Worm (Caenorhabditis elegans) whole organism, L3 larva: ENCODE data around the gene pfs-2.

ENCODE experiments used
- R02D3.7 ChIP-seq: fragments of 150-350 bp; optimal IDR thresholded peaks from 2 replicates; lab custom pipeline; 2014; ENCODE audit warnings: missing biosample characterization, missing genetic modification characterization
- ZK546.5 ChIP-seq: sonication (generic microtip); optimal IDR thresholded peaks from 2 replicates; lab custom pipeline; 2017; ENCODE audit warnings: missing biosample characterization, missing genetic modification characterization
- aly-2 ChIP-seq: fragments of 150-350 bp; optimal IDR thresholded peaks from 2 replicates; lab custom pipeline; 2014; ENCODE audit warnings: missing biosample characterization, missing genetic modification characterization
- ama-1 ChIP-seq: fragments of 150-350 bp; optimal IDR thresholded peaks from 2 replicates; lab custom pipeline; 2018
- ceh-16 ChIP-seq: sonication (generic microtip); optimal IDR thresholded peaks from 2 replicates; lab custom pipeline; 2017; ENCODE audit warnings: missing biosample characterization, missing genetic modification characterization
- ceh-28 ChIP-seq: fragments of 150-350 bp; optimal IDR thresholded peaks from 2 replicates; lab custom pipeline; 2014; ENCODE audit warnings: missing biosample characterization, missing genetic modification reagents, missing genetic modification characterization
- ceh-82 ChIP-seq: fragments of 150-350 bp; optimal IDR thresholded peaks from 2 replicates; lab custom pipeline; 2014; ENCODE audit warnings: missing biosample characterization, missing genetic modification characterization
- daf-12 ChIP-seq: fragments of 150-350 bp; optimal IDR thresholded peaks from 2 replicates; lab custom pipeline; 2014; ENCODE audit warnings: missing biosample characterization, missing genetic modification reagents, missing genetic modification characterization
- elt-1 ChIP-seq: fragments of 150-350 bp; optimal IDR thresholded peaks from 2 replicates; lab custom pipeline; 2014; ENCODE audit warnings: missing biosample characterization, missing genetic modification characterization
- elt-2 ChIP-seq: sonication (generic microtip); optimal IDR thresholded peaks from 2 replicates; lab custom pipeline; 2016; ENCODE audit warnings: missing genetic modification reagents, mild to moderate bottlenecking, missing genetic modification characterization, missing compliant biosample characterization
- elt-3 ChIP-seq, 3 experiments: fragments of 150-350 bp in 1 of 3; sonication (generic microtip) in 2 of 3; optimal IDR thresholded peaks; 2 replicates in 2 of 3; 4 replicates in 1 of 3; lab custom pipeline; 2014 to 2017; ENCODE audit warnings: missing biosample characterization in 3 of 3, missing genetic modification characterization in 3 of 3
- eor-1 ChIP-seq, 2 experiments: fragments of 150-350 bp; optimal IDR thresholded peaks; 2 replicates each; lab custom pipeline; 2014 to 2018; ENCODE audit warnings: missing biosample characterization in 2 of 2, missing genetic modification characterization in 2 of 2
- fkh-10 ChIP-seq: sonication (generic microtip); optimal IDR thresholded peaks from 2 replicates; lab custom pipeline; 2017; ENCODE audit warnings: missing biosample characterization, missing genetic modification reagents, missing genetic modification characterization
- fkh-2 ChIP-seq: fragments of 150-350 bp; optimal IDR thresholded peaks from 2 replicates; lab custom pipeline; 2014; ENCODE audit warnings: missing biosample characterization, missing genetic modification reagents, missing genetic modification characterization
- fos-1 ChIP-seq: fragments of 150-350 bp; optimal IDR thresholded peaks from 2 replicates; lab custom pipeline; 2014; ENCODE audit warnings: missing biosample characterization, missing genetic modification characterization
- hmg-11 ChIP-seq: sonication (generic microtip); optimal IDR thresholded peaks from 2 replicates; lab custom pipeline; 2016; ENCODE audit warnings: missing genetic modification characterization, missing compliant biosample characterization
- jun-1 ChIP-seq: fragments of 150-350 bp; optimal IDR thresholded peaks from 2 replicates; lab custom pipeline; 2014; ENCODE audit warnings: missing biosample characterization, missing genetic modification reagents, missing genetic modification characterization
- lin-15B ChIP-seq: fragments of 150-350 bp; optimal IDR thresholded peaks from 2 replicates; lab custom pipeline; 2014; ENCODE audit warnings: missing biosample characterization, missing genetic modification characterization
- lin-39 ChIP-seq: fragments of 150-350 bp; optimal IDR thresholded peaks from 2 replicates; lab custom pipeline; 2018; ENCODE audit warnings: missing biosample characterization, missing genetic modification reagents, missing genetic modification characterization
- lsy-12 ChIP-seq: sonication (generic microtip); optimal IDR thresholded peaks from 2 replicates; lab custom pipeline; 2016; ENCODE audit warnings: mild to moderate bottlenecking, missing genetic modification characterization, missing compliant biosample characterization
- mdl-1 ChIP-seq: fragments of 150-350 bp; optimal IDR thresholded peaks from 2 replicates; lab custom pipeline; 2014; ENCODE audit warnings: missing biosample characterization, missing genetic modification characterization
- mml-1 ChIP-seq: fragments of 150-350 bp; sonication (generic microtip); optimal IDR thresholded peaks from 3 replicates; lab custom pipeline; 2014; ENCODE audit warnings: missing biosample characterization, missing genetic modification characterization
- nfya-1 ChIP-seq: sonication (generic microtip); optimal IDR thresholded peaks from 2 replicates; lab custom pipeline; 2017; ENCODE audit warnings: missing genetic modification characterization, mild to moderate bottlenecking, missing compliant biosample characterization, antibody characterized with exemption, moderate library complexity; ENCODE audit not compliant: insufficient read depth
- nhr-11 ChIP-seq: fragments of 150-350 bp; optimal IDR thresholded peaks from 2 replicates; lab custom pipeline; 2014; ENCODE audit warnings: missing biosample characterization, missing genetic modification characterization
- nhr-12 ChIP-seq: fragments of 150-350 bp; optimal IDR thresholded peaks from 2 replicates; lab custom pipeline; 2014; ENCODE audit warnings: missing biosample characterization, missing genetic modification characterization
- nhr-23 ChIP-seq: fragments of 150-350 bp; optimal IDR thresholded peaks from 2 replicates; lab custom pipeline; 2014; ENCODE audit warnings: missing biosample characterization, missing genetic modification reagents, missing genetic modification characterization
- nhr-237 ChIP-seq: fragments of 150-350 bp; optimal IDR thresholded peaks from 2 replicates; lab custom pipeline; 2014; ENCODE audit warnings: missing biosample characterization, missing genetic modification characterization
- nhr-28 ChIP-seq: fragments of 150-350 bp; optimal IDR thresholded peaks from 2 replicates; lab custom pipeline; 2014; ENCODE audit warnings: missing biosample characterization, missing genetic modification characterization
- nhr-43 ChIP-seq: sonication (generic microtip); optimal IDR thresholded peaks from 2 replicates; lab custom pipeline; 2016; ENCODE audit warnings: mild to moderate bottlenecking, missing genetic modification characterization, missing compliant biosample characterization; ENCODE audit not compliant: poor library complexity, severe bottlenecking
- nhr-67 ChIP-seq: fragments of 150-350 bp; optimal IDR thresholded peaks from 2 replicates; lab custom pipeline; 2014; ENCODE audit warnings: missing biosample characterization, missing genetic modification characterization
- nhr-76 ChIP-seq: fragments of 150-350 bp; sonication (generic microtip); optimal IDR thresholded peaks from 5 replicates; lab custom pipeline; 2014; ENCODE audit warnings: missing biosample characterization, missing genetic modification characterization
- nhr-77 ChIP-seq: fragments of 150-350 bp; optimal IDR thresholded peaks from 2 replicates; lab custom pipeline; 2014; ENCODE audit warnings: missing biosample characterization, missing genetic modification characterization
- pha-4 ChIP-seq: fragments of 150-350 bp; optimal IDR thresholded peaks from 2 replicates; lab custom pipeline; 2014; ENCODE audit warnings: missing biosample characterization, missing genetic modification reagents, missing genetic modification characterization
- pqm-1 ChIP-seq: fragments of 150-350 bp; optimal IDR thresholded peaks from 2 replicates; lab custom pipeline; 2017; ENCODE audit warnings: missing biosample characterization, missing genetic modification characterization, inconsistent platforms
- sea-2 ChIP-seq: fragments of 150-350 bp; sonication (generic microtip); optimal IDR thresholded peaks from 4 replicates; lab custom pipeline; 2014; ENCODE audit warnings: missing biosample characterization, missing genetic modification reagents, missing genetic modification characterization
- skn-1 ChIP-seq: fragments of 150-350 bp; optimal IDR thresholded peaks from 2 replicates; lab custom pipeline; 2014; ENCODE audit warnings: missing biosample characterization, missing genetic modification characterization
- snpc-4 ChIP-seq: fragments of 150-350 bp; optimal IDR thresholded peaks from 2 replicates; lab custom pipeline; 2014; ENCODE audit warnings: missing biosample characterization, missing genetic modification characterization
- tbx-2 ChIP-seq: sonication (generic microtip); optimal IDR thresholded peaks from 2 replicates; lab custom pipeline; 2016; ENCODE audit warnings: mild to moderate bottlenecking, missing genetic modification characterization, missing compliant biosample characterization
- unc-39 ChIP-seq: sonication (generic microtip); optimal IDR thresholded peaks from 4 replicates; lab custom pipeline; 2017; ENCODE audit warnings: missing biosample characterization, missing genetic modification characterization
- unc-62 ChIP-seq: fragments of 150-350 bp; sonication (generic microtip); optimal IDR thresholded peaks from 4 replicates; lab custom pipeline; 2014; ENCODE audit warnings: missing biosample characterization, missing genetic modification reagents, missing genetic modification characterization
- zag-1 ChIP-seq: fragments of 150-350 bp; optimal IDR thresholded peaks from 2 replicates; lab custom pipeline; 2014; ENCODE audit warnings: missing biosample characterization, missing genetic modification characterization
- ztf-11 ChIP-seq: fragments of 150-350 bp; optimal IDR thresholded peaks from 2 replicates; lab custom pipeline; 2014; ENCODE audit warnings: missing biosample characterization, missing genetic modification characterization
- ztf-4 ChIP-seq: fragments of 150-350 bp; optimal IDR thresholded peaks from 2 replicates; lab custom pipeline; 2014; ENCODE audit warnings: missing biosample characterization, missing genetic modification characterization

The pfs-2 gene

DNA sequence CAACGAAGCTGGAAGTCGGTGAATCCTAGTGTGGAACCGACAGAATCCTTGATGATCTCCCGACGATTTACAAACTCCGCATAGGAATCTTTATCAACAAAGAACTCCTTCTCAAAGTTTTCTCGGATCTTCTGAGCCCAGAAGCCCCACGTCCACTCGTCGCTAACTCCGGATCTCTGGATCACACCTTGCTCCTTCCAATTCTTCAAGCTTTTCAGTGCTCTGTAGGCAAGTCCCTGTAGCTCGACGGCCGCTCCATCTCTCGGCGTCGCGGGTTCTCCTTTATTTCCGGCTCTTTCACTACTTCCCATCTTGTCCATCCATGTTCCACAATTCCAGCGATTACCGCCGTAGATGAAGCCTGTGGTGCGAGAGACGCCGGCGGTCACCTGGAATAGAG lies 6.8 kb upstream of the pfs-2 start:
- TF ChIP-seq mml-1 (tag; lab: Kevin White, UChicago) (no peak), nhr-12 (no peak), lin-39 (tag; lab: Kevin White, UChicago) (no peak), daf-12 (no peak), nhr-43 (tag; lab: Kevin White, UChicago) (no peak), unc-62 (GFP tag; lab: Kevin White, UChicago) (no peak), zag-1 (tag; lab: Kevin White, UChicago) (no peak), elt-1 (tag; lab: Kevin White, UChicago) (no peak), ceh-82 (tag; lab: Kevin White, UChicago) (no peak), ama-1 (no peak), tbx-2 (tag; lab: Kevin White, UChicago) (no peak), nhr-237 (tag; lab: Kevin White, UChicago) (no peak), nhr-23 (no peak), ztf-4 (tag; lab: Kevin White, UChicago) (no peak), hmg-11 (no peak)

ce11 chrII:14359007-14359406 lies 841 bp downstream of the pfs-2 start:
- TF ChIP-seq ceh-82 (tag; lab: Kevin White, UChicago), result no peak

- TF ChIP-seq ZK546.5 (tag; lab: Kevin White, UChicago), result no peak
- TF ChIP-seq sea-2, result no peak
- TF ChIP-seq ceh-82 (tag; lab: Kevin White, UChicago), result no peak
- TF ChIP-seq lin-15B (tag; lab: Kevin White, UChicago), result no peak
- no peak for TF ChIP-seq fkh-10 (GFP tag; lab: Kevin White, UChicago)
- TF ChIP-seq mdl-1 (tag; lab: Kevin White, UChicago), result no peak
- TF ChIP-seq mml-1 (tag; lab: Kevin White, UChicago), result no peak
- no peak for TF ChIP-seq ztf-11 (tag; lab: Kevin White, UChicago)
- TF ChIP-seq nhr-11 (tag; lab: Kevin White, UChicago), result no peak
- TF ChIP-seq ztf-4 (tag; lab: Kevin White, UChicago), result no peak
- TF ChIP-seq zag-1 (tag; lab: Kevin White, UChicago), result no peak
- TF ChIP-seq unc-39, result no peak
- TF ChIP-seq fos-1 (tag; lab: Kevin White, UChicago), result no peak
- TF ChIP-seq unc-62 (GFP tag; lab: Kevin White, UChicago), result no peak
- TF ChIP-seq lsy-12 (tag; lab: Kevin White, UChicago), result no peak
- TF ChIP-seq elt-2, result no peak
- no peak for TF ChIP-seq pha-4
Measured at ce11 chrII:14360675-14361074, 2.5 kb downstream of the pfs-2 start.

ce11 chrII:14361719-14362118 lies 3.6 kb downstream of the pfs-2 start, which contains the start of gene tebp-1:
Gene tebp-1 (plus strand): TSS chrII:14362019.
- TF ChIP-seq nhr-67 (tag; lab: Kevin White, UChicago), result no peak
- no peak for TF ChIP-seq fkh-10 (GFP tag; lab: Kevin White, UChicago)
- no peak for TF ChIP-seq tbx-2 (tag; lab: Kevin White, UChicago)
- TF ChIP-seq aly-2 (tag; lab: Kevin White, UChicago), result no peak
- no peak for TF ChIP-seq ztf-11 (tag; lab: Kevin White, UChicago)

- TF ChIP-seq mml-1 (tag; lab: Kevin White, UChicago) (no peak), ztf-11 (tag; lab: Kevin White, UChicago) (no peak), pha-4 (peak; percentile 77), nhr-76 (tag; lab: Kevin White, UChicago) (no peak), nhr-28 (tag; lab: Kevin White, UChicago) (no peak), ztf-4 (tag; lab: Kevin White, UChicago) (no peak), nfya-1 (tag; lab: Kevin White, UChicago) (peak; percentile 73), ZK546.5 (tag; lab: Kevin White, UChicago) (no peak), tbx-2 (tag; lab: Kevin White, UChicago) (no peak), skn-1 (tag; lab: Kevin White, UChicago) (peak; percentile 13), fos-1 (tag; lab: Kevin White, UChicago) (no peak), elt-1 (tag; lab: Kevin White, UChicago) (no peak), pqm-1 (no peak), jun-1 (tag; lab: Kevin White, UChicago) (no peak), unc-39 (no peak), sea-2 (no peak), ceh-16 (tag; lab: Kevin White, UChicago) (no peak), snpc-4 (tag; lab: Kevin White, UChicago) (no peak), fkh-2 (tag; lab: Kevin White, UChicago) (no peak), nhr-77 (tag; lab: Kevin White, UChicago) (no peak), elt-3 (tag; optimal IDR thresholded peaks at IDR 0.05; lab: Kevin White, UChicago) (no peak), ceh-28 (peak; percentile 17), daf-12 (no peak), aly-2 (tag; lab: Kevin White, UChicago) (no peak), lsy-12 (tag; lab: Kevin White, UChicago) (no peak), nhr-11 (tag; lab: Kevin White, UChicago) (no peak), hmg-11 (peak; percentile 66), R02D3.7 (tag; lab: Kevin White, UChicago) (no peak), nhr-23 (no peak), nhr-12 (no peak), eor-1 (tag; optimal IDR thresholded peaks at IDR 0.05; lab: Kevin White, UChicago) (no peak)
Measured at ce11 chrII:14365182-14365751, 7.1 kb downstream of the pfs-2 start, which contains the start of gene imb-2. Gene imb-2 (plus strand): TSS chrII:14365701.
